Fruit fly (Drosophila melanogaster): Measurements from ENCODE around the gene b.
A peak's percentile ranks its signal among the peaks of the same experiment; 100 is the strongest.

b gene

dm6 chr2L:13780109-13780947 is 40.7 kb upstream of the b start, which contains the start of the genes CG9008 and p38b (continued):
- TF ChIP-seq lmd (GFP tag; IDR thresholded peaks at IDR 0.05) (peak; percentile 72), Doc3 (GFP tag; IDR thresholded peaks at IDR 0.05; ENCODE audit: partially characterized antibody) (0 out of 3 replicates have a peak, but pooled peaks have one; percentile 26), otp (GFP tag; IDR thresholded peaks at IDR 0.05) (0 out of 3 replicates have a peak, but pooled peaks have one; percentile 43), zen (tag; optimal IDR thresholded peaks at IDR 0.05) (peak; percentile 44), CG13296 (GFP tag; optimal IDR thresholded peaks at IDR 0.05) (peak; percentile 87), zfh1 (GFP tag; IDR thresholded peaks at IDR 0.05) (peak; percentile 48; the same call in 2 of the 3 replicates), CG5953 (GFP tag; IDR thresholded peaks at IDR 0.05) (peak; percentile 36; the same call in 1 of the 2 replicates), YL-1 (GFP tag; optimal IDR thresholded peaks at IDR 0.05) (peak; percentile 47), E2f1 (GFP tag; IDR thresholded peaks at IDR 0.05) (peak; percentile 60), grn (GFP tag; optimal IDR thresholded peaks at IDR 0.05) (peak; percentile 13), CG11093 (GFP tag; IDR thresholded peaks at IDR 0.05) (0 out of 3 replicates have a peak, but pooled peaks have one; percentile 32), gfzf (GFP tag; optimal IDR thresholded peaks at IDR 0.05) (peak; percentile 58), CG15601 (tag; optimal IDR thresholded peaks at IDR 0.05) (peak; percentile 86), CG11723 (GFP tag; optimal IDR thresholded peaks at IDR 0.05) (peak; percentile 78), D19B (GFP tag; optimal IDR thresholded peaks at IDR 0.05) (peak; percentile 77), CG10543 (GFP tag; optimal IDR thresholded peaks at IDR 0.05) (peak; percentile 91), Scr (GFP tag; IDR thresholded peaks at IDR 0.05; ENCODE audit: partially characterized antibody) (peak; percentile 45; the same call in 1 of the 2 replicates), insv (GFP tag; optimal IDR thresholded peaks at IDR 0.05) (peak; percentile 65 to 95), usp (GFP tag; optimal IDR thresholded peaks at IDR 0.05) (no peak), CG34224 (GFP tag; IDR thresholded peaks at IDR 0.05; ENCODE audit: partially characterized antibody) (peak; percentile 58; the same call in 2 of the 3 replicates), CG15696 (tag; optimal IDR thresholded peaks at IDR 0.05) (peak; percentile 46), NFAT (GFP tag; IDR thresholded peaks at IDR 0.05) (peak; percentile 85), CG12299 (tag; optimal IDR thresholded peaks at IDR 0.05) (peak; percentile 69), Fer3 (tag; optimal IDR thresholded peaks at IDR 0.05) (peak; percentile 76)

- TF ChIP-seq CG42726 (GFP tag; IDR thresholded peaks at IDR 0.05; ENCODE audit: partially characterized antibody) (no peak), Bgb (GFP tag; IDR thresholded peaks at IDR 0.05; ENCODE audit: partially characterized antibody) (peak; percentile 50), CG13775 (GFP tag; optimal IDR thresholded peaks at IDR 0.05) (peak; percentile 58), chinmo (GFP tag; IDR thresholded peaks at IDR 0.05; ENCODE audit: partially characterized antibody) (0 out of 4 replicates have a peak, but pooled peaks have one; percentile 6), CG6791 (GFP tag; IDR thresholded peaks at IDR 0.05; ENCODE audit: partially characterized antibody) (peak; percentile 44; the same call in 2 of the 3 replicates), Hr51 (GFP tag; optimal IDR thresholded peaks at IDR 0.05) (no peak), CG7357 (GFP tag; IDR thresholded peaks at IDR 0.05) (peak; percentile 70), CG15514 (GFP tag; optimal IDR thresholded peaks at IDR 0.05) (peak; percentile 62), gfzf (GFP tag; optimal IDR thresholded peaks at IDR 0.05) (peak; percentile 25), Sry-δ (GFP tag; optimal IDR thresholded peaks at IDR 0.05) (peak; percentile 47), CG14014 (GFP tag; IDR thresholded peaks at IDR 0.05) (no peak), zen2 (GFP tag; IDR thresholded peaks at IDR 0.05; ENCODE audit: partially characterized antibody) (peak; percentile 50; the same call in 2 of the 3 replicates), CG17802 (tag; optimal IDR thresholded peaks at IDR 0.05) (peak; percentile 35), Sry-β (GFP tag; optimal IDR thresholded peaks at IDR 0.05) (peak; percentile 81), grau (tag; optimal IDR thresholded peaks at IDR 0.05) (peak; percentile 8), bbx (GFP tag; IDR thresholded peaks at IDR 0.05; ENCODE audit: partially characterized antibody) (peak; percentile 60), esg (GFP tag; conservative IDR thresholded peaks at IDR 0.05) (no peak), CG13287 (GFP tag; IDR thresholded peaks at IDR 0.05; ENCODE audit: partially characterized antibody) (peak; percentile 72), CG30020 (tag; optimal IDR thresholded peaks at IDR 0.05) (peak; percentile 71), CG9727 (GFP tag; optimal IDR thresholded peaks at IDR 0.05) (peak; percentile 37), corto (GFP tag; optimal IDR thresholded peaks at IDR 0.05) (no peak)
Observed at dm6 chr2L:13783264-13784154, 37.5 kb upstream of the b start, which contains the start of gene Eato. Gene Eato, plus strand, starts transcription at chr2L:13784084.

Data from whole organism, embryonic.